Worm (Caenorhabditis elegans) whole organism, L4 larva: ENCODE results near the gene gas-1.

Experiments
- D1046.2 ChIP-seq: fragments of 200-800 bp; sonication (Bioruptor generic); IDR thresholded peaks from 2 replicates; pipeline ENCODE4 v1.3.6; 2022; ENCODE audit warnings: missing genetic modification characterization, missing compliant biosample characterization
- F49E8.2 ChIP-seq: sonication (generic microtip); optimal IDR thresholded peaks from 2 replicates; lab custom pipeline; 2016; ENCODE audit warnings: missing compliant biosample characterization, mild to moderate bottlenecking, missing genetic modification characterization, borderline replicate concordance
- R02D3.7 ChIP-seq: fragments of 150-350 bp; sonication (generic microtip); optimal IDR thresholded peaks from 3 replicates; lab custom pipeline; 2014; ENCODE audit warnings: missing biosample characterization, missing genetic modification characterization
- T20F7.1 ChIP-seq: fragments of 200-800 bp; sonication (Bioruptor generic); optimal IDR thresholded peaks from 2 replicates; lab custom pipeline; 2018; ENCODE audit warnings: mild to moderate bottlenecking, missing genetic modification characterization, missing compliant biosample characterization
- T26A8.4 ChIP-seq: fragments of 200-800 bp; sonication (Bioruptor generic); IDR thresholded peaks from 2 replicates; pipeline ENCODE4 v1.3.6; 2022; ENCODE audit warnings: missing genetic modification characterization, missing compliant biosample characterization
- Y105C5A.15 ChIP-seq: fragments of 200-800 bp; sonication (Bioruptor generic); IDR thresholded peaks from 2 replicates; pipeline ENCODE4 v1.3.6; 2022; ENCODE audit warnings: missing genetic modification characterization, missing compliant biosample characterization
- Y5F2A.4 ChIP-seq: fragments of 200-800 bp; sonication (Bioruptor generic); optimal IDR thresholded peaks from 2 replicates; lab custom pipeline; 2018; ENCODE audit warnings: mild to moderate bottlenecking, missing genetic modification characterization, missing compliant biosample characterization
- ZK546.5 ChIP-seq, 2 experiments: sonication (generic microtip); optimal IDR thresholded peaks; 2 replicates each; lab custom pipeline; 2017; ENCODE audit warnings: missing biosample characterization in 2 of 2, missing genetic modification characterization in 2 of 2
- aha-1 ChIP-seq: fragments of 150-350 bp; peaks from one replicate; lab custom pipeline; 2014; ENCODE audit warnings: missing biosample characterization, missing genetic modification characterization
- attf-4 ChIP-seq: sonication (generic microtip); optimal IDR thresholded peaks from 3 replicates; lab custom pipeline; 2017; ENCODE audit warnings: missing biosample characterization, missing genetic modification characterization
- ceh-20 ChIP-seq: fragments of 200-800 bp; sonication (Bioruptor generic); IDR thresholded peaks from 2 replicates; pipeline ENCODE4 v1.3.6; 2022; ENCODE audit warnings: missing genetic modification reagents, missing genetic modification characterization, missing compliant biosample characterization
- ceh-28 ChIP-seq: fragments of 150-350 bp; optimal IDR thresholded peaks from 2 replicates; lab custom pipeline; 2014; ENCODE audit warnings: missing biosample characterization, missing genetic modification reagents, missing genetic modification characterization
- daf-12 ChIP-seq: fragments of 150-350 bp; optimal IDR thresholded peaks from 2 replicates; lab custom pipeline; 2014; ENCODE audit warnings: missing biosample characterization, missing genetic modification reagents, missing genetic modification characterization
- daf-8 ChIP-seq: fragments of 200-800 bp; sonication (Bioruptor generic); IDR thresholded peaks from 2 replicates; pipeline ENCODE4 v1.3.6; 2022; ENCODE audit warnings: missing genetic modification characterization, missing compliant biosample characterization
- dmd-8 ChIP-seq: fragments of 200-800 bp; sonication (Bioruptor generic); IDR thresholded peaks from 2 replicates; pipeline ENCODE4 v1.3.6; 2022; ENCODE audit warnings: missing genetic modification characterization, missing compliant biosample characterization
- dmd-9 ChIP-seq: fragments of 200-800 bp; sonication (Bioruptor generic); IDR thresholded peaks from 2 replicates; pipeline ENCODE4 v1.3.6; 2022; ENCODE audit warnings: missing genetic modification reagents, missing genetic modification characterization, missing compliant biosample characterization
- dpl-1 ChIP-seq: fragments of 150-350 bp; optimal IDR thresholded peaks from 2 replicates; lab custom pipeline; 2014; ENCODE audit warnings: missing biosample characterization, missing genetic modification reagents, missing genetic modification characterization
- fos-1 ChIP-seq: fragments of 150-350 bp; optimal IDR thresholded peaks from 2 replicates; lab custom pipeline; 2014; ENCODE audit warnings: missing biosample characterization, missing genetic modification characterization
- hif-1 ChIP-seq, 2 experiments: sonication (generic microtip); optimal IDR thresholded peaks; 2 replicates each; lab custom pipeline; 2016 to 2017; ENCODE audit warnings: missing compliant biosample characterization in 2 of 2, missing genetic modification characterization in 2 of 2, missing genetic modification reagents in 2 of 2, missing genotype in 2 of 2, mild to moderate bottlenecking in 1 of 2
- hlh-11 ChIP-seq: fragments of 200-800 bp; sonication (Bioruptor generic); optimal IDR thresholded peaks from 2 replicates; lab custom pipeline; 2018; ENCODE audit warnings: mild to moderate bottlenecking, missing genetic modification characterization, missing compliant biosample characterization
- hlh-30 ChIP-seq: sonication (generic microtip); optimal IDR thresholded peaks from 2 replicates; lab custom pipeline; 2017; ENCODE audit warnings: antibody characterized with exemption, mild to moderate bottlenecking, missing genetic modification characterization, missing compliant biosample characterization; ENCODE audit not compliant: insufficient read depth
- hmg-1.1 ChIP-seq: fragments of 200-800 bp; sonication (Bioruptor generic); IDR thresholded peaks from 2 replicates; pipeline ENCODE4 v1.3.6; 2022; ENCODE audit warnings: missing genetic modification reagents, missing genetic modification characterization, missing compliant biosample characterization
- lim-7 ChIP-seq: fragments of 200-800 bp; sonication (Bioruptor generic); IDR thresholded peaks from 2 replicates; pipeline ENCODE4 v1.3.6; 2022; ENCODE audit warnings: missing genetic modification characterization, missing compliant biosample characterization
- lin-1 ChIP-seq: fragments of 200-800 bp; sonication (Bioruptor generic); IDR thresholded peaks from 2 replicates; pipeline ENCODE4 v1.3.6; 2022; ENCODE audit warnings: missing genetic modification reagents, missing genetic modification characterization, missing compliant biosample characterization
- lin-29 ChIP-seq: fragments of 200-800 bp; sonication (Bioruptor generic); IDR thresholded peaks from 2 replicates; pipeline ENCODE4 v1.3.6; 2022; ENCODE audit warnings: missing genetic modification reagents, missing genetic modification characterization, missing compliant biosample characterization
- lin-39 ChIP-seq: fragments of 150-350 bp; optimal IDR thresholded peaks from 2 replicates; lab custom pipeline; 2014; ENCODE audit warnings: missing biosample characterization, missing genetic modification reagents, missing genetic modification characterization
- lir-3 ChIP-seq: sonication (generic microtip); optimal IDR thresholded peaks from 2 replicates; lab custom pipeline; 2016; ENCODE audit warnings: mild to moderate bottlenecking, missing genetic modification characterization, missing compliant biosample characterization
- madf-5 ChIP-seq, 2 experiments: fragments of 200-800 bp; sonication (Bioruptor generic); IDR thresholded peaks; 2 replicates each; pipeline ENCODE4 v1.3.6; 2022; ENCODE audit warnings: missing compliant biosample characterization in 2 of 2, missing genetic modification characterization in 2 of 2
- madf-9 ChIP-seq: fragments of 200-800 bp; sonication (Bioruptor generic); conservative IDR thresholded peaks from 2 replicates; pipeline ENCODE4 v1.3.6; 2022; ENCODE audit warnings: missing genetic modification reagents, missing genetic modification characterization, missing compliant biosample characterization
- mdl-1 ChIP-seq, 2 experiments: fragments of 150-350 bp in 1 of 2; sonication (generic microtip) in 1 of 2; optimal IDR thresholded peaks; 2 replicates each; lab custom pipeline; 2014 to 2017; ENCODE audit warnings: missing biosample characterization in 2 of 2, missing genetic modification characterization in 2 of 2
- mdt-29 ChIP-seq: fragments of 200-800 bp; sonication (Bioruptor generic); IDR thresholded peaks from 2 replicates; pipeline ENCODE4 v1.3.6; 2022; ENCODE audit warnings: missing genetic modification reagents, missing genetic modification characterization, missing compliant biosample characterization
- mep-1 ChIP-seq: fragments of 150-350 bp; sonication (generic microtip); optimal IDR thresholded peaks from 3 replicates; lab custom pipeline; 2014; ENCODE audit warnings: missing biosample characterization, missing genetic modification characterization
- mes-2 ChIP-seq: sonication (generic microtip); optimal IDR thresholded peaks from 2 replicates; lab custom pipeline; 2016; ENCODE audit warnings: missing genotype, mild to moderate bottlenecking, missing genetic modification characterization, missing compliant biosample characterization; ENCODE audit not compliant: poor library complexity, severe bottlenecking
- mxl-3 ChIP-seq: fragments of 200-800 bp; sonication (Bioruptor generic); optimal IDR thresholded peaks from 2 replicates; lab custom pipeline; 2018; ENCODE audit warnings: mild to moderate bottlenecking, missing genetic modification characterization, missing compliant biosample characterization
- nhr-111 ChIP-seq: fragments of 200-800 bp; sonication (Bioruptor generic); optimal IDR thresholded peaks from 2 replicates; lab custom pipeline; 2018; ENCODE audit warnings: mild to moderate bottlenecking, missing genetic modification characterization, missing compliant biosample characterization
- nhr-237 ChIP-seq: sonication (generic microtip); optimal IDR thresholded peaks from 2 replicates; lab custom pipeline; 2017; ENCODE audit warnings: missing biosample characterization, missing genetic modification characterization
- nhr-25 ChIP-seq: sonication (generic microtip); optimal IDR thresholded peaks from 2 replicates; lab custom pipeline; 2017; ENCODE audit warnings: missing genetic modification characterization, mild to moderate bottlenecking, missing compliant biosample characterization, antibody characterized with exemption, moderate library complexity, borderline replicate concordance; ENCODE audit not compliant: insufficient read depth
- nhr-28 ChIP-seq: fragments of 150-350 bp; optimal IDR thresholded peaks from 2 replicates; lab custom pipeline; 2014; ENCODE audit warnings: missing biosample characterization, missing genetic modification characterization
- nhr-48 ChIP-seq: sonication (generic microtip); optimal IDR thresholded peaks from 2 replicates; lab custom pipeline; 2016; ENCODE audit warnings: mild to moderate bottlenecking, missing genetic modification characterization, missing compliant biosample characterization
- nhr-76 ChIP-seq: fragments of 150-350 bp; optimal IDR thresholded peaks from 2 replicates; lab custom pipeline; 2014; ENCODE audit warnings: missing biosample characterization, missing genetic modification characterization
- nhr-77 ChIP-seq: fragments of 150-350 bp; optimal IDR thresholded peaks from 2 replicates; lab custom pipeline; 2014; ENCODE audit warnings: missing biosample characterization, missing genetic modification characterization
- php-3 ChIP-seq: fragments of 200-800 bp; sonication (Bioruptor generic); IDR thresholded peaks from 2 replicates; pipeline ENCODE4 v1.3.6; 2022; ENCODE audit warnings: missing genetic modification reagents, missing genetic modification characterization, missing compliant biosample characterization
- pqm-1 ChIP-seq: sonication (generic microtip); optimal IDR thresholded peaks from 2 replicates; lab custom pipeline; 2017; ENCODE audit warnings: missing biosample characterization, missing genetic modification characterization
- saeg-2 ChIP-seq: fragments of 200-800 bp; sonication (Bioruptor generic); IDR thresholded peaks from 2 replicates; pipeline ENCODE4 v1.3.6; 2022; ENCODE audit warnings: missing genetic modification reagents, missing genetic modification characterization, missing compliant biosample characterization
- set-16 ChIP-seq: fragments of 200-800 bp; sonication (Bioruptor generic); IDR thresholded peaks from 2 replicates; pipeline ENCODE4 v1.3.6; 2022; ENCODE audit warnings: missing genetic modification reagents, missing genetic modification characterization, missing compliant biosample characterization
- skn-1 ChIP-seq: fragments of 150-350 bp; optimal IDR thresholded peaks from 2 replicates; lab custom pipeline; 2014; ENCODE audit warnings: missing biosample characterization, missing genetic modification characterization
- snpc-1.2 ChIP-seq: fragments of 200-800 bp; sonication (Bioruptor generic); IDR thresholded peaks from 2 replicates; pipeline ENCODE4 v1.3.6; 2022; ENCODE audit warnings: missing genetic modification reagents, missing genetic modification characterization, missing compliant biosample characterization
- snpc-4 ChIP-seq: fragments of 150-350 bp; optimal IDR thresholded peaks from 2 replicates; lab custom pipeline; 2014; ENCODE audit warnings: missing biosample characterization, missing genetic modification characterization
- unc-39 ChIP-seq: sonication (generic microtip); optimal IDR thresholded peaks from 2 replicates; lab custom pipeline; 2017; ENCODE audit warnings: missing biosample characterization, missing genetic modification characterization
- vab-7 ChIP-seq: fragments of 200-800 bp; sonication (Bioruptor generic); IDR thresholded peaks from 2 replicates; pipeline ENCODE4 v1.3.6; 2022; ENCODE audit warnings: missing genetic modification reagents, missing genetic modification characterization, missing compliant biosample characterization
- zag-1 ChIP-seq: fragments of 150-350 bp; optimal IDR thresholded peaks from 2 replicates; lab custom pipeline; 2014; ENCODE audit warnings: missing biosample characterization, missing genetic modification characterization
- zfp-2 ChIP-seq: sonication (generic microtip); optimal IDR thresholded peaks from 2 replicates; lab custom pipeline; 2016; ENCODE audit warnings: mild to moderate bottlenecking, missing genetic modification characterization, missing compliant biosample characterization
- ztf-7 ChIP-seq: fragments of 150-350 bp; optimal IDR thresholded peaks from 2 replicates; lab custom pipeline; 2014; ENCODE audit warnings: missing biosample characterization, missing genetic modification characterization

gas-1 gene

DNA sequence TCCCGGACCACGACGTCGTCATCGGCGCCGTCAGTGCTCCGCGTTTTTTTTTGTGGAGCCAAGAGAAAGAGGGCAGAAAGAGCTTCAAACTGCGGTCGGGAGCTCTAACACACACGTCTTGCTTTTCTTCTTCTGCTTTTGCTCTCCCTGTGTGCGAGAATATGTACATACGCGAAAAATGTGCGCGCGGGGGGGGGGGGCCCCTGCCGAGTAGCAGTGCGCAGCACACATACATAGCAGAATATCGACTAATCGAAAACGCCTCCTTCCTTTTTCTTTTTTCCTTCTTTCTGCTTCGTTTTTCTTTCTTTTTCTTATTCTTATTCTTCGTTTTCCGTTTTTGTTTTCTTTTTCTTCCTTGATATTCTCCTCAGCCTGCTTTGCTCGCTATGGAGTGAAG, 23.6 kb downstream of the gas-1 start:
- TF ChIP-seq mdl-1 (tag; optimal IDR thresholded peaks at IDR 0.05; lab: Kevin White, UChicago) (peak in 1 of 2 experiments; percentile 52), nhr-77 (tag; lab: Kevin White, UChicago) (no peak), ceh-28 (tag; lab: Kevin White, UChicago) (no peak), snpc-1.2 (GFP tag; lab: Robert Waterston, UW) (no peak), hmg-1.1 (GFP tag; lab: Robert Waterston, UW) (peak; percentile 63), ZK546.5 (tag; optimal IDR thresholded peaks at IDR 0.05; lab: Kevin White, UChicago) (no peak), Y105C5A.15 (GFP tag; lab: Robert Waterston, UW) (no peak), nhr-76 (tag; lab: Kevin White, UChicago) (no peak), zfp-2 (tag; lab: Kevin White, UChicago) (no peak), ztf-7 (no peak), Y5F2A.4 (no peak), hlh-11 (peak; percentile 15), nhr-111 (GFP tag; lab: Kevin White, UChicago) (no peak), R02D3.7 (no peak), snpc-4 (tag; lab: Kevin White, UChicago) (no peak), saeg-2 (no peak), hif-1 (tag; optimal IDR thresholded peaks at IDR 0.05; lab: Kevin White, UChicago) (no peak), mep-1 (tag; lab: Kevin White, UChicago) (peak; percentile 8), lin-1 (GFP tag; lab: Robert Waterston, UW) (no peak), dmd-8 (GFP tag; lab: Robert Waterston, UW) (no peak), nhr-28 (tag; lab: Kevin White, UChicago) (no peak), D1046.2 (GFP tag; lab: Robert Waterston, UW) (no peak), T20F7.1 (GFP tag; lab: Kevin White, UChicago) (no peak), skn-1 (tag; lab: Kevin White, UChicago) (no peak), fos-1 (tag; lab: Kevin White, UChicago) (no peak), set-16 (GFP tag; lab: Robert Waterston, UW) (peak; percentile 70), hlh-30 (tag; lab: Kevin White, UChicago) (no peak), php-3 (GFP tag; lab: Robert Waterston, UW) (no peak), nhr-48 (tag; lab: Kevin White, UChicago) (no peak), lin-29 (GFP tag; lab: Robert Waterston, UW) (no peak), attf-4 (tag; lab: Kevin White, UChicago) (no peak), dmd-9 (GFP tag; lab: Robert Waterston, UW) (no peak), vab-7 (GFP tag; lab: Robert Waterston, UW) (0 out of 2 replicates have a peak, but pooled peaks have one; percentile 37), lin-39 (no peak), F49E8.2 (tag; lab: Kevin White, UChicago) (no peak), dpl-1 (GFP tag; lab: Kevin White, UChicago) (no peak), mes-2 (tag; lab: Kevin White, UChicago) (peak; percentile 38), mxl-3 (GFP tag; lab: Kevin White, UChicago) (no peak), lim-7 (GFP tag; lab: Robert Waterston, UW) (no peak), T26A8.4 (no peak), ceh-20 (GFP tag; lab: Robert Waterston, UW) (0 out of 2 replicates have a peak, but pooled peaks have one; percentile 14), unc-39 (tag; lab: Kevin White, UChicago) (no peak), zag-1 (tag; lab: Kevin White, UChicago) (no peak), madf-5 (GFP tag; IDR thresholded peaks at IDR 0.05; lab: Robert Waterston, UW) (no peak), mdt-29 (no peak), lir-3 (tag; lab: Kevin White, UChicago) (no peak), aha-1 (tag; lab: Kevin White, UChicago) (peak; percentile 58), daf-12 (tag; lab: Kevin White, UChicago) (no peak), daf-8 (GFP tag; lab: Robert Waterston, UW) (no peak), pqm-1 (tag; lab: Kevin White, UChicago) (no peak), nhr-25 (tag; lab: Kevin White, UChicago) (no peak), nhr-237 (tag; lab: Kevin White, UChicago) (no peak), madf-9 (GFP tag; lab: Robert Waterston, UW) (no peak)
